Fruit fly (Drosophila melanogaster): ENCODE results near the gene Pkcdelta.
A peak's percentile ranks its signal among the peaks of the same experiment; 100 is the strongest.

The Pkcdelta gene

DNA sequence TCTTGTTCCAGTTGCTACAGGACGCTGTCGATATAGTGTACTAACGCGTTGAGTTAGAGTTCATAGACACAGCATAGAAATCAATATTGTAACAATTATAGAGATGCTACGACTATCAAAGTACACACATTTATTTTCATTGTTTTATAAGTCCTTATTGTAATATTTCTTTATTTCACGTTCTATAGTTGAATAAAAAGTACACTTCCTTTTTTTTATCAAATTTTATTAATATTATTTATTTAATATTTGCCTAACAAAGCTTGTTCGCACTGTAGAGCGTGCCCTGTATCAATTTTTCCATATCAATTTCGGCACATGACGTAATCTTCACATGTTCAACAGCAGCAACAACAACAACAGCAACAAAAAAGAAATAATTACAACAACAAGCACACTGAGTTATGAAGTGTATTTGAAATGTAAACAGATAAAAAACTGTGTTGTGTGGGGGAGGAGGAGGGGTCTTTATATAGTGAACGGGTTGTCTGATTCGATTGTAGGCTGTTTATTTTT lies 42.0 kb downstream of the Pkcdelta start (continued):
- TF ChIP-seq Pdp1 (GFP tag; optimal IDR thresholded peaks at IDR 0.05) (peak; percentile 44 to 94), NFAT (GFP tag; IDR thresholded peaks at IDR 0.05) (peak; percentile 65), CG2712 (tag; optimal IDR thresholded peaks at IDR 0.05) (peak; percentile 88), CG3847 (GFP tag; IDR thresholded peaks at IDR 0.05) (peak; percentile 80), GATAe (GFP tag; conservative IDR thresholded peaks at IDR 0.05) (no peak), h (optimal IDR thresholded peaks at IDR 0.05) (no peak), MTF-1 (GFP tag; optimal IDR thresholded peaks at IDR 0.05; ENCODE audit: borderline replicate concordance) (no peak), CG4328 (GFP tag; optimal IDR thresholded peaks at IDR 0.05) (peak; percentile 79), CG1792 (GFP tag; optimal IDR thresholded peaks at IDR 0.05) (no peak), hbn (GFP tag; IDR thresholded peaks at IDR 0.05; ENCODE audit: partially characterized antibody) (no peak), CG4617 (GFP tag; optimal IDR thresholded peaks at IDR 0.05; ENCODE audit: borderline replicate concordance) (peak; percentile 21), CG7987 (GFP tag; optimal IDR thresholded peaks at IDR 0.05) (peak; percentile 71), CG4730 (GFP tag; IDR thresholded peaks at IDR 0.05) (peak; percentile 56), grau (tag; optimal IDR thresholded peaks at IDR 0.05) (peak; percentile 99), CG3281 (GFP tag; optimal IDR thresholded peaks at IDR 0.05) (peak; percentile 81), gsb (GFP tag; IDR thresholded peaks at IDR 0.05) (peak; percentile 68), Jarid2 (GFP tag; optimal IDR thresholded peaks at IDR 0.05) (peak; percentile 43), CG8765 (GFP tag; IDR thresholded peaks at IDR 0.05) (no peak), HmgD (GFP tag; optimal IDR thresholded peaks at IDR 0.05) (no peak), sens (GFP tag) (peak; percentile 64), Rx (GFP tag; IDR thresholded peaks at IDR 0.05) (0 out of 2 replicates have a peak, but pooled peaks have one; percentile 7), wek (GFP tag; optimal IDR thresholded peaks at IDR 0.05) (no peak), chn (GFP tag; optimal IDR thresholded peaks at IDR 0.05) (peak; percentile 7), E2f1 (GFP tag; IDR thresholded peaks at IDR 0.05) (peak; percentile 81), Antp (GFP tag; optimal IDR thresholded peaks at IDR 0.05) (peak; percentile 21), CG6654 (GFP tag; optimal IDR thresholded peaks at IDR 0.05) (peak; percentile 18), CG12391 (tag; optimal IDR thresholded peaks at IDR 0.05) (peak; percentile 84), fu2 (GFP tag; optimal IDR thresholded peaks at IDR 0.05) (no peak), CG17568 (GFP tag; optimal IDR thresholded peaks at IDR 0.05) (peak; percentile 39), CG12219 (GFP tag; optimal IDR thresholded peaks at IDR 0.05) (peak; percentile 37), Gug (GFP tag; IDR thresholded peaks at IDR 0.05) (peak; percentile 55; the same call in 2 of the 4 replicates), CG18476 (GFP tag; optimal IDR thresholded peaks at IDR 0.05) (peak; percentile 58), YL-1 (GFP tag; optimal IDR thresholded peaks at IDR 0.05) (peak; percentile 34), run (tag; optimal IDR thresholded peaks at IDR 0.05) (peak; percentile 73), CG9215 (GFP tag; IDR thresholded peaks at IDR 0.05) (peak; percentile 82), CG4404 (GFP tag; IDR thresholded peaks at IDR 0.05) (peak; percentile 61; the same call in 1 of the 2 replicates), Dip2 (GFP tag; IDR thresholded peaks at IDR 0.05) (peak; percentile 44; the same call in 1 of the 2 replicates), CG13123 (GFP tag; optimal IDR thresholded peaks at IDR 0.05) (no peak), al (GFP tag; IDR thresholded peaks at IDR 0.05) (peak; percentile 72; the same call in 1 of the 2 replicates), Dref (GFP tag; IDR thresholded peaks at IDR 0.05) (no peak), fd96Cb (tag; optimal IDR thresholded peaks at IDR 0.05) (peak; percentile 80), dati (GFP tag; IDR thresholded peaks at IDR 0.05) (no peak), dmrt99B (tag; optimal IDR thresholded peaks at IDR 0.05) (peak; percentile 86), MBD-R2 (GFP tag; IDR thresholded peaks at IDR 0.05) (peak; percentile 44; the same call in 1 of the 2 replicates), Sox100B (GFP tag; optimal IDR thresholded peaks at IDR 0.05) (peak; percentile 86), Fer1 (GFP tag; optimal IDR thresholded peaks at IDR 0.05) (peak; percentile 86), E2f2 (GFP tag; IDR thresholded peaks at IDR 0.05) (peak; percentile 45; the same call in 1 of the 2 replicates), CG6175 (GFP tag; IDR thresholded peaks at IDR 0.05) (peak; percentile 54; the same call in 1 of the 3 replicates), hkb (optimal IDR thresholded peaks at IDR 0.05) (no peak), hkb (GFP tag; IDR thresholded peaks at IDR 0.05) (peak; percentile 79), Optix (GFP tag; IDR thresholded peaks at IDR 0.05) (no peak), CTCF (GFP tag; optimal IDR thresholded peaks at IDR 0.05) (no peak)
